Worm (Caenorhabditis elegans) whole organism, L1 larva: ENCODE measurements around the gene col-170.

Experiments used
- F16B12.6 ChIP-seq: fragments of 150-350 bp; optimal IDR thresholded peaks from 2 replicates; lab custom pipeline; 2014; ENCODE audit warnings: missing biosample characterization, missing genetic modification characterization
- aha-1 ChIP-seq: fragments of 150-350 bp; optimal IDR thresholded peaks from 2 replicates; lab custom pipeline; 2014; ENCODE audit warnings: missing biosample characterization, missing genetic modification characterization
- alr-1 ChIP-seq: fragments of 200-800 bp; sonication (Bioruptor generic); optimal IDR thresholded peaks from 2 replicates; lab custom pipeline; 2018; ENCODE audit warnings: borderline replicate concordance, mild to moderate bottlenecking, missing genetic modification characterization, missing compliant biosample characterization
- ama-1 ChIP-seq: fragments of 150-350 bp; optimal IDR thresholded peaks from 2 replicates; lab custom pipeline; 2014
- blmp-1 ChIP-seq: fragments of 150-350 bp; optimal IDR thresholded peaks from 2 replicates; lab custom pipeline; 2014; ENCODE audit warnings: missing biosample characterization, missing genetic modification characterization
- ceh-63 ChIP-seq: fragments of 200-800 bp; sonication (Bioruptor generic); optimal IDR thresholded peaks from 2 replicates; lab custom pipeline; 2018; ENCODE audit warnings: mild to moderate bottlenecking, missing genetic modification characterization, missing compliant biosample characterization
- ceh-88 ChIP-seq: fragments of 200-800 bp; sonication (Bioruptor generic); IDR thresholded peaks from 2 replicates; pipeline ENCODE4 v1.3.6; 2022; ENCODE audit warnings: missing genetic modification characterization, missing compliant biosample characterization
- ceh-90 ChIP-seq: sonication (generic microtip); optimal IDR thresholded peaks from 2 replicates; lab custom pipeline; 2016; ENCODE audit warnings: missing genetic modification characterization, missing compliant biosample characterization
- dsc-1 ChIP-seq: sonication (generic microtip); optimal IDR thresholded peaks from 2 replicates; lab custom pipeline; 2016; ENCODE audit warnings: mild to moderate bottlenecking, missing genetic modification characterization, missing compliant biosample characterization
- efl-1 ChIP-seq, 4 experiments: fragments of 150-350 bp; optimal IDR thresholded peaks in 3 of 4; peaks in 1 of 4; 1 replicate in 1 of 4; 2 replicates in 3 of 4; lab custom pipeline; 2014; ENCODE audit warnings: missing biosample characterization in 2 of 4, missing genetic modification characterization in 2 of 4, missing genetic modification reagents in 2 of 4
- elt-2 ChIP-seq: sonication (generic microtip); optimal IDR thresholded peaks from 2 replicates; lab custom pipeline; 2016; ENCODE audit warnings: missing genetic modification characterization, mild to moderate bottlenecking, inconsistent platforms, missing compliant biosample characterization, missing genetic modification reagents
- elt-3 ChIP-seq, 6 experiments: fragments of 150-350 bp in 1 of 6; sonication (generic microtip); optimal IDR thresholded peaks; 2 replicates each; lab custom pipeline; 2017 to 2018; ENCODE audit warnings: missing biosample characterization in 6 of 6, missing genetic modification characterization in 6 of 6, inconsistent platforms in 1 of 6
- fkh-10 ChIP-seq: sonication (generic microtip); optimal IDR thresholded peaks from 2 replicates; lab custom pipeline; 2017; ENCODE audit warnings: missing biosample characterization, missing genetic modification reagents, missing genetic modification characterization
- hlh-17 ChIP-seq: fragments of 200-800 bp; sonication (Bioruptor generic); optimal IDR thresholded peaks from 2 replicates; lab custom pipeline; 2018; ENCODE audit warnings: missing genetic modification characterization, mild to moderate bottlenecking, missing compliant biosample characterization, moderate library complexity, borderline replicate concordance
- lin-35 ChIP-seq, 2 experiments: fragments of 150-350 bp; optimal IDR thresholded peaks; 2 replicates each; lab custom pipeline; 2014; ENCODE audit warnings: missing biosample characterization in 2 of 2, missing genetic modification characterization in 2 of 2, missing genetic modification reagents in 2 of 2
- lin-39 ChIP-seq: fragments of 150-350 bp; optimal IDR thresholded peaks from 2 replicates; lab custom pipeline; 2014; ENCODE audit warnings: missing biosample characterization, missing genetic modification reagents, missing genetic modification characterization
- mab-9 ChIP-seq: fragments of 200-800 bp; sonication (Bioruptor generic); IDR thresholded peaks from 2 replicates; pipeline ENCODE4 v1.3.6; 2022; ENCODE audit warnings: missing genetic modification reagents, missing genetic modification characterization, missing compliant biosample characterization
- mep-1 ChIP-seq: fragments of 150-350 bp; optimal IDR thresholded peaks from 2 replicates; lab custom pipeline; 2014; ENCODE audit warnings: missing biosample characterization, missing genetic modification characterization
- nhr-19 ChIP-seq: fragments of 200-800 bp; sonication (Bioruptor generic); conservative IDR thresholded peaks from 2 replicates; pipeline ENCODE4 v1.3.6; 2022; ENCODE audit warnings: missing genetic modification characterization, missing compliant biosample characterization
- nhr-20 ChIP-seq: sonication (generic microtip); optimal IDR thresholded peaks from 2 replicates; lab custom pipeline; 2016; ENCODE audit warnings: mild to moderate bottlenecking, missing genetic modification characterization, missing compliant biosample characterization
- nhr-28 ChIP-seq: fragments of 150-350 bp; optimal IDR thresholded peaks from 2 replicates; lab custom pipeline; 2014; ENCODE audit warnings: missing biosample characterization, missing genetic modification characterization
- nhr-71 ChIP-seq: sonication (generic microtip); optimal IDR thresholded peaks from 2 replicates; lab custom pipeline; 2016; ENCODE audit warnings: mild to moderate bottlenecking, missing genetic modification characterization, moderate library complexity, missing compliant biosample characterization
- nhr-76 ChIP-seq: sonication (generic microtip); optimal IDR thresholded peaks from 2 replicates; lab custom pipeline; 2017; ENCODE audit warnings: missing biosample characterization, missing genetic modification characterization
- nhr-77 ChIP-seq: fragments of 150-350 bp; optimal IDR thresholded peaks from 2 replicates; lab custom pipeline; 2014; ENCODE audit warnings: missing biosample characterization, missing genetic modification characterization
- nhr-84 ChIP-seq: sonication (generic microtip); optimal IDR thresholded peaks from 2 replicates; lab custom pipeline; 2017; ENCODE audit warnings: missing biosample characterization, missing genetic modification characterization
- pax-3 ChIP-seq: fragments of 200-800 bp; sonication (Bioruptor generic); optimal IDR thresholded peaks from 2 replicates; lab custom pipeline; 2018; ENCODE audit warnings: mild to moderate bottlenecking, missing genetic modification characterization, moderate library complexity, missing compliant biosample characterization
- skn-1 ChIP-seq: fragments of 150-350 bp; optimal IDR thresholded peaks from 2 replicates; lab custom pipeline; 2014; ENCODE audit warnings: missing biosample characterization, missing genetic modification characterization
- swsn-7 ChIP-seq: sonication (generic microtip); optimal IDR thresholded peaks from 2 replicates; lab custom pipeline; 2016; ENCODE audit warnings: missing genetic modification characterization, missing compliant biosample characterization
- unc-62 ChIP-seq: fragments of 150-350 bp; optimal IDR thresholded peaks from 2 replicates; lab custom pipeline; 2014; ENCODE audit warnings: missing biosample characterization, missing genetic modification reagents, missing genetic modification characterization
- zag-1 ChIP-seq: fragments of 150-350 bp; optimal IDR thresholded peaks from 2 replicates; lab custom pipeline; 2014; ENCODE audit warnings: missing biosample characterization, missing genetic modification characterization
- zip-4 ChIP-seq: fragments of 200-800 bp; sonication (Bioruptor generic); optimal IDR thresholded peaks from 2 replicates; lab custom pipeline; 2018; ENCODE audit warnings: mild to moderate bottlenecking, missing genetic modification characterization, moderate library complexity, missing compliant biosample characterization
- ztf-4 ChIP-seq: fragments of 150-350 bp; optimal IDR thresholded peaks from 2 replicates; lab custom pipeline; 2014; ENCODE audit warnings: missing biosample characterization, missing genetic modification characterization

Gene col-170

DNA sequence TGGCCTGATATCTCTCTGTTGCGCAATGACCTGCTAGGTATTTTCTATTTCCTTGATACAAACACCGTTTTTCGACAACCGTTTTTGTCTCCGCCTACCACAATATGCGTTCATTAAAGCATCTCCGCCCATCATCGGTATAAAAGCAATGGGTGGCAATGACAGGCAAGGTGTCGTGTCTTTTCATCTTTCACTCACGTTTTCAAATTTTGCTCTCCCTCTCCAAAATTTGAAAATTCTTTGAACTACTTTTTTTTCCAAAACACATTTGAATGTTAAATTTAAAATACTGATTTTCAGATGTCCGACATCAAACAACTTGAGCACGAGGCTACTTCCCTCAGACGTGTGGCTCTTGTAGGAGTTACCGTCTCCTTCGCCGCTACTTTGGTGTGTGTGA is 2.6 kb upstream of the col-170 start, which contains the start of gene col-169:
Gene col-169, plus strand, starts transcription at position 301 of the 400 bp plus-strand sequence.
- no peak for TF ChIP-seq nhr-19 (GFP tag; lab: Robert Waterston, UW)
- TF ChIP-seq nhr-71 (tag; lab: Kevin White, UChicago) = no peak
- TF ChIP-seq unc-62 = no peak
- no peak for TF ChIP-seq ceh-90 (tag; lab: Kevin White, UChicago)
- TF ChIP-seq swsn-7 (tag; lab: Kevin White, UChicago) = no peak
- no peak for TF ChIP-seq blmp-1 (tag; lab: Kevin White, UChicago)
- TF ChIP-seq ceh-63 (GFP tag; lab: Kevin White, UChicago) = no peak
- TF ChIP-seq efl-1 (optimal IDR thresholded peaks at IDR 0.05; lab: Kevin White, UChicago) = no peak
- no peak for TF ChIP-seq efl-1 (GFP tag; optimal IDR thresholded peaks at IDR 0.05 in 1 of 2; lab: Kevin White, UChicago)
- no peak for TF ChIP-seq lin-35 (GFP tag; optimal IDR thresholded peaks at IDR 0.05; lab: Kevin White, UChicago)
- TF ChIP-seq mep-1 (tag; lab: Kevin White, UChicago) = no peak

DNA sequence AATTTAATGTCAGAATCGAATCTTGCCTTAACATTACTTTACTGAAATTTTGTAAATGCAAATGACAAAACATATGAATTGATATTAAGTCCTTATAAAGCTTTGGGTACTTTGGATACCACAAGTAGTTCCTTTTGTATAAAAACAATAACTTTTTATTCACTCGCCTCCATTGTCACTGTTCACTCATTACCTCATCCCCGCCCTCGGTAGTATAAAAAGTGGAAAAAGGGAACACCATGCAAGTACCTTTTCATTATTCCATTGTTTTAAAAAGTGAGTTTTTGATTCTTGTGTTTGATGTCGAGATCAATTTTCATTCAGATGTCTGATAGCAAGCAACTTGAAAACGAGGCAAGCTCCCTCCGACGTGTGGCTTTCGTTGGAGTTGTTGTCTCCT is 2.5 kb downstream of the col-170 start, which contains the start of gene col-171:
Gene col-171, plus strand, starts transcription at position 301 of the 400 bp plus-strand sequence.
- no peak for TF ChIP-seq nhr-20
- TF ChIP-seq efl-1 (optimal IDR thresholded peaks at IDR 0.05; lab: Kevin White, UChicago) = no peak
- TF ChIP-seq efl-1 (GFP tag; optimal IDR thresholded peaks at IDR 0.05 in 1 of 2; lab: Kevin White, UChicago) = peak in 1 of 2 experiments; percentile 22
- TF ChIP-seq ceh-88 (GFP tag; lab: Robert Waterston, UW) = no peak
- TF ChIP-seq mab-9 = no peak

DNA sequence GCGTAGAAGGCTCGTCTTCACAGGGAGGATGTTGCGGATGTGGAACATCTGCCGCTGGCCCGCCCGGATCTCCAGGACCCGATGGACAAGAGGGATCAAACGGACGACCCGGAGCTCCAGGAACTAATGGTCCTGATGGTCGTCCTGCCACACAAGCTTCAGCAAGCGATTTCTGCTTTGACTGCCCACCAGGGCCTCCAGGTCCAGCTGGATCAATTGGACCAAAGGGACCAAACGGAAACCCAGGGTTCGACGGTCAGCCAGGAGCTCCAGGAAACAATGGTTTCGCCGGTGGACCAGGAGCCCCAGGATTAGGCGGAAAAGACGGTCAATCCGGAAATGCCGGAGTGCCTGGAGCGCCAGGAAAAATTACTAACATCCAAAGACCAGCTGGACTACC is 3.1 kb downstream of the col-170 start:
- TF ChIP-seq ceh-63 (GFP tag; lab: Kevin White, UChicago) = no peak
- no peak for TF ChIP-seq fkh-10 (GFP tag; lab: Kevin White, UChicago)
- TF ChIP-seq elt-3 (tag; optimal IDR thresholded peaks at IDR 0.05; lab: Kevin White, UChicago) = no peak
- no peak for TF ChIP-seq ztf-4 (tag; lab: Kevin White, UChicago)
- TF ChIP-seq lin-39 (tag; lab: Kevin White, UChicago) = no peak
- TF ChIP-seq alr-1 = no peak
- no peak for TF ChIP-seq elt-2 (tag; lab: Kevin White, UChicago)
- TF ChIP-seq ama-1 = no peak

DNA sequence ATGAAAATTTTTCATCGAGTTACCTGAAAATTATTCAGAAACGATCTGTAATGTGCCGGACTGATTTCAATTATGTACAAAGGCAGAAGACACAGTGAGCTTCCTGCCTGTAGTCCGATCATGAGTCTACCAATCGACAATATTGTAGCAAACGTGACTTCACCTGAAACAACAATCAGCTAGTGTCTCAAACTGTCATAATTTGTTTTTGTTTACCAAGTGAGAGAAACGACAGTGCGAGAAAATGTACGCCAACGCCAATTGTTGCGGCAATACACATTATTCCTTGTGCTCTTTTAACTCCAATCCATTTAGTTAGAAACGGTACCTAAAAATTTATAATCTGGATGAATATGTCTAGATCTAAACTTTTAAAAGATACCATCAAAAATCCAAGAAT is 5.8 kb downstream of the col-170 start:
- TF ChIP-seq hlh-17 (GFP tag; lab: Kevin White, UChicago) (no peak), swsn-7 (tag; lab: Kevin White, UChicago) (no peak), F16B12.6 (tag; lab: Kevin White, UChicago) (no peak), nhr-84 (tag; lab: Kevin White, UChicago) (no peak), elt-2 (tag; lab: Kevin White, UChicago) (no peak), dsc-1 (tag; lab: Kevin White, UChicago) (no peak), ama-1 (no peak)
- TF ChIP-seq, all 84 proteins: peak for 0

DNA sequence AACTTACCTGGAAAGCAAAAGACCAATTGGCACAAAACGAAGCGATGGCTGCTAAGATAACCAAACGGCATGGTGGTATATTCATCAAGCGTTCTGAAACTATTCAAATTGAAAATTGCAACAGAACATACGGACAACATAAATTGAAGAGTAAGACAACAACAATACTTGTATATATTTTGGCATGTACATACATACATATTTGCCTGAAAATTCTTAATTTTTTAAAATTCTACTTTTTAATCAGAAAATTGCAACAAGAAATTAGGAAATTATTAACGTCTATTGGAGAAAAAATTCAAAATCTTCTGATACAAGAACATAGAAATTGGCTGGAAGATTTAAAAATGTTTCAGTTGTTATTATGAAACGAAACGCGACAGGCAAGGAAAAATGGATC is 6.4 kb downstream of the col-170 start, which contains the start of gene C03B1.13:
Gene C03B1.13, minus strand, starts transcription at position 101 of the 400 bp plus-strand sequence.
- no peak for TF ChIP-seq zip-4
- TF ChIP-seq zag-1 (tag; lab: Kevin White, UChicago) = no peak
- TF ChIP-seq mab-9 = no peak
- no peak for TF ChIP-seq nhr-77
- TF ChIP-seq ceh-63 (GFP tag; lab: Kevin White, UChicago) = no peak
- no peak for TF ChIP-seq skn-1
- TF ChIP-seq aha-1 = no peak
- TF ChIP-seq nhr-20 = no peak
- no peak for TF ChIP-seq efl-1 (optimal IDR thresholded peaks at IDR 0.05; lab: Kevin White, UChicago)
- TF ChIP-seq efl-1 (GFP tag; optimal IDR thresholded peaks at IDR 0.05 in 1 of 2; lab: Kevin White, UChicago) = no peak
- TF ChIP-seq mep-1 (tag; lab: Kevin White, UChicago) = no peak
- TF ChIP-seq nhr-28 = no peak
- no peak for TF ChIP-seq F16B12.6 (tag; lab: Kevin White, UChicago)
- no peak for TF ChIP-seq pax-3 (tag; lab: Kevin White, UChicago)
- TF ChIP-seq nhr-76 (tag; lab: Kevin White, UChicago) = no peak
- TF ChIP-seq, all 84 proteins: peak for 0
